Worm (Caenorhabditis elegans): Measurements from ENCODE around the gene mans-2.
A peak's percentile ranks its signal among the peaks of the same experiment; 100 is the strongest.

mans-2 gene

DNA sequence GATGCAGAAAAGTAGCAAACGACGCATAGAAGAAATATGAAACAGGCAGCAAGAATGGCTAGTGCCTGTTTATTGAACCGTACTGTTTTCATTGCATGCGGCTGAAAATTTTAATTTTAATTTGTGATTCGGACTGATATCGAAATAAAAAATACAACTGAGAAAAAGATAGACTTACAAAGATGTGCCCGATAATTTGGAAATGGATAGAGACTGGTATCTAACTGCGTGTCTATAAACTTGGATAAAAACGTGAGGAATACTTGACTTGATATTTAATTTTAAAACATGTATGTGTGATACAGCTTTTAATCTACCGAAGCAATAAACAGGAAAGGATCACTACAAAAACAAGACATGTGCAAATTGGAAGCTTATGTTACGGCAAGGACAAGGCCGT lies at the start of gene mans-2:
mans-2 (minus strand) TSS at position 101 of the 400 bp plus-strand sequence.
- no peak for TF ChIP-seq nhr-102 (tag; optimal IDR thresholded peaks at IDR 0.05)
- no peak for TF ChIP-seq vab-7 (GFP tag; IDR thresholded peaks at IDR 0.05)
- TF ChIP-seq zfp-2 (tag; optimal IDR thresholded peaks at IDR 0.05): no peak
- TF ChIP-seq hlh-11 (tag; optimal IDR thresholded peaks at IDR 0.05): no peak
- TF ChIP-seq duxl-1 (tag; optimal IDR thresholded peaks at IDR 0.05; ENCODE audit: poor library complexity): no peak
- no peak for TF ChIP-seq madf-9 (GFP tag; conservative IDR thresholded peaks at IDR 0.05)
- TF ChIP-seq nhr-77 (tag; optimal IDR thresholded peaks at IDR 0.05): no peak
- no peak for TF ChIP-seq rbr-2 (tag; optimal IDR thresholded peaks at IDR 0.05)
- TF ChIP-seq ceh-32 (tag; optimal IDR thresholded peaks at IDR 0.05; ENCODE audit: poor library complexity): no peak
- TF ChIP-seq ztf-7 (tag; optimal IDR thresholded peaks at IDR 0.05): no peak
- TF ChIP-seq pha-4 (GFP tag; IDR thresholded peaks at IDR 0.05): no peak
- TF ChIP-seq pha-4 (tag; optimal IDR thresholded peaks at IDR 0.05): no peak
- TF ChIP-seq attf-4 (tag; optimal IDR thresholded peaks at IDR 0.05): no peak
- TF ChIP-seq ceh-62 (tag; optimal IDR thresholded peaks at IDR 0.05): no peak
- TF ChIP-seq nhr-25 (tag; optimal IDR thresholded peaks at IDR 0.05; ENCODE audit: borderline replicate concordance, insufficient read depth): no peak

DNA sequence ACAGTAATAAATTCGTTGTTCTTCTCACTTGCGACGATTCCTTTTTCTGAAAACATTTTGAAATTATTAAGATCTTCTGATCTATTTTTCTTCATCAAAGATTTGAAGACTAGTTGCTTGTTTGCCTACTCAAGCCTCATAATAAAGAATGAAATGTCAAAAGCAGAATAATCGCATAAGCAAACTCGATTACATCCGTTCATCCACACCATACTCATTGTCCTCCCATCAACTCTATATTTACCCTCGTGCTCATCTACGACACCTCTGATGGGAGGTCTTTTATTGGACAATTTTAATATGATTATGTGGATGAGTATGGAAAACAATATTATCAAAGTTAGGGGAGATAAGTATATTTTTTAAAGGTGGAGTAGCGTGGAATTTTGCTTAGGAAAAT lies 48.6 kb upstream of the mans-2 start:
- peak; percentile 13 for TF ChIP-seq aha-1 (tag)
- TF ChIP-seq nhr-111 (GFP tag; optimal IDR thresholded peaks at IDR 0.05): no peak
- no peak for TF ChIP-seq nhr-6 (tag; optimal IDR thresholded peaks at IDR 0.05)
- no peak for TF ChIP-seq skn-1 (tag; optimal IDR thresholded peaks at IDR 0.05)

DNA sequence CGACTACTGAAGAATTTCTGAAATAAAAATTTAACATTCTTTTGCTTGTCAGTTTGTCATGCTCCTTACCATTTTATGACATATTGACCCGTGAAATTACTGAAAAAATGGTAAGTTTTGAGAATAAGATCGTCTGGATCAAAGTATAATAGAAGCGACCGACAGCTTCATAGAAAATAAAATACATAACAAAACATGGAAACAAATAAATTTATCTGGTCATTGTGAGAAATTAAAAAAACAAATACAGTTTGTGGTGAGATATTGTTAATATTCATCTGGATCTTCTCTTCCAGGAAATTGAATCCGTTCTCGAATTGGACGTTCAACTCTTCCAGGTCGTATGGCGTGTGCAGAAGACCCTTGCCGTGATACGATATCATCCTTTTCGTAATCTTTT lies 46.8 kb upstream of the mans-2 start, which contains the start of gene pkc-1:
pkc-1 (minus strand) TSS at position 101 of the 400 bp plus-strand sequence.
- TF ChIP-seq F44E2.7 (GFP tag; IDR thresholded peaks at IDR 0.05) (no peak), aha-1 (tag) (peak; percentile 52)

DNA sequence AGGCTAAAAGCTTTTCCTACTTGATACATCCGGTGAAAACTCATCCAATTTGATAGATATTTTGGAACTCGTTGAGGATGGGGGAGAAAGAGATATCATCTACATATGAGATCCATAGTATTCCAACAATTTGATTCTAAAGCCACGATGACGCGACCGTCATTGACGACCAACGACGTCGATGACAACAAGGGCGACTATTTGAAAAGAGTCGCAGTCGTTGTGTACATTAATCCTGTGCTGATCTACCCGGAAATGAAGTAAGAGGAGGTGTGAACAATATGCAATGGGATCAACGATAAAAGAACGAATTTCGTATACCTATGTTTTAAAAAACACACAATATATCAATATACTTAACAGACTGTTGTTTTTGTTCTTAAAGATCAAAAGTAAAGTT lies 42.9 kb upstream of the mans-2 start:
- TF ChIP-seq pha-4 (GFP tag; IDR thresholded peaks at IDR 0.05) (no peak), pha-4 (tag; optimal IDR thresholded peaks at IDR 0.05) (no peak), nhr-25 (tag; optimal IDR thresholded peaks at IDR 0.05; ENCODE audit: borderline replicate concordance, insufficient read depth) (no peak), ceh-62 (tag; optimal IDR thresholded peaks at IDR 0.05) (no peak), F49E8.2 (tag; optimal IDR thresholded peaks at IDR 0.05; ENCODE audit: borderline replicate concordance) (no peak), tra-1 (GFP tag; IDR thresholded peaks at IDR 0.05) (no peak), ZK337.2 (GFP tag; IDR thresholded peaks at IDR 0.05) (no peak)

DNA sequence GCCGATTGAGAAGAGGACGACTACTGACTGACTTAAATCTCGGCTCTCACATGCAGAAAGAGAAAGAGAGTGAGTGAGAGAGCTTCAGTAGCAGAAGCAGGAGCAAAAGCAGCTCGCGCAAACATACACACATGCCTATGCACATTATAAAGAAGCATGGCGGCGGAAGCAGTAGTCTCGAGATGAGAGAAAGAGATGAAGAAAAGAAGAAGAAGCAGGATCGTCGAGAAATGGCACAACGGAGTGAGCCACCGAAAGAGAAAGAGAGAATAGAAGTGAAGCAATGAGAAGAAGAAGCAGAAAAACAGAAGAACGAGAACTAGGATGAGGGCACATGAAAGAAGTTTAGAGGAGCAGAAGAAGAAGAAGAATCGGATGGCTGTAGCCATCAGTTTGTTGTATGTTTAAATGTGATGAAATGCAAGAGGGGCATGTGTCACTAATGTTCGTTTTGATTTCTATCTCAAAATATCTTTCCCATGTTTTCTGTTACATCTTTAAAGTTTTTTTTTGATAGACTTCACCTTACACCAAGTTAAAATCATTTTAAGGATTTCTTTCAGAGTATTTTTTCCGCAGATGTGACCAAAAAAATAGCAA lies 41.7 kb upstream of the mans-2 start:
- TF ChIP-seq dmd-8 (GFP tag; IDR thresholded peaks at IDR 0.05) (no peak), hlh-30 (tag; optimal IDR thresholded peaks at IDR 0.05; ENCODE audit: insufficient read depth) (peak; percentile 86), unc-39 (tag; optimal IDR thresholded peaks at IDR 0.05) (no peak), saeg-2 (GFP tag; IDR thresholded peaks at IDR 0.05) (no peak), vab-7 (GFP tag; IDR thresholded peaks at IDR 0.05) (peak; percentile 24; the same call in 1 of the 2 replicates), nhr-102 (tag; optimal IDR thresholded peaks at IDR 0.05) (no peak), spr-3 (GFP tag; optimal IDR thresholded peaks at IDR 0.05) (no peak), ceh-62 (tag; optimal IDR thresholded peaks at IDR 0.05) (no peak), lin-1 (GFP tag; IDR thresholded peaks at IDR 0.05) (no peak), mdl-1 (tag; optimal IDR thresholded peaks at IDR 0.05) (peak in 1 of 2 experiments; percentile 90), rbr-2 (tag; optimal IDR thresholded peaks at IDR 0.05) (peak; percentile 76), mdt-29 (GFP tag; IDR thresholded peaks at IDR 0.05) (no peak), Y48G9A.11 (GFP tag; IDR thresholded peaks at IDR 0.05) (no peak), mes-2 (tag; optimal IDR thresholded peaks at IDR 0.05; ENCODE audit: poor library complexity, severe bottlenecking) (peak; percentile 34), php-3 (GFP tag; IDR thresholded peaks at IDR 0.05) (no peak), lsy-2 (tag; optimal IDR thresholded peaks at IDR 0.05) (peak; percentile 28 to 49), daf-16 (GFP tag; optimal IDR thresholded peaks at IDR 0.05) (peak in 1 of 2 experiments; percentile 33), daf-16 (tag; optimal IDR thresholded peaks at IDR 0.05) (no peak), daf-19 (GFP tag; conservative IDR thresholded peaks at IDR 0.05) (no peak), pqm-1 (tag; optimal IDR thresholded peaks at IDR 0.05) (no peak), dmd-9 (GFP tag; IDR thresholded peaks at IDR 0.05) (no peak), T20F7.1 (GFP tag; optimal IDR thresholded peaks at IDR 0.05) (no peak), ceh-82 (tag; optimal IDR thresholded peaks at IDR 0.05) (no peak), lim-7 (GFP tag; IDR thresholded peaks at IDR 0.05) (no peak)

Measured in whole organism, L4 larva.